Worm (Caenorhabditis elegans) whole organism, L4/young adult: ENCODE results near the gene pcn-1.

ENCODE experiments used
- dao-5 ChIP-seq: sonication (generic microtip); optimal IDR thresholded peaks from 2 replicates; lab custom pipeline; 2016; ENCODE audit warnings: missing genotype, missing genetic modification characterization, moderate library complexity, missing compliant biosample characterization
- him-1 ChIP-seq: sonication (generic microtip); optimal IDR thresholded peaks from 2 replicates; lab custom pipeline; 2016; ENCODE audit warnings: missing genotype, missing genetic modification reagents, missing genetic modification characterization, missing compliant biosample characterization

ce11 chrIV:4028177-4028576, 21.1 kb downstream of the pcn-1 start:
- no peak for TF ChIP-seq him-1 (tag; lab: Kevin White, UChicago)
- no peak for TF ChIP-seq dao-5 (tag; lab: Kevin White, UChicago)
